Worm (Caenorhabditis elegans): ENCODE measurements around the gene arl-1.

DNA sequence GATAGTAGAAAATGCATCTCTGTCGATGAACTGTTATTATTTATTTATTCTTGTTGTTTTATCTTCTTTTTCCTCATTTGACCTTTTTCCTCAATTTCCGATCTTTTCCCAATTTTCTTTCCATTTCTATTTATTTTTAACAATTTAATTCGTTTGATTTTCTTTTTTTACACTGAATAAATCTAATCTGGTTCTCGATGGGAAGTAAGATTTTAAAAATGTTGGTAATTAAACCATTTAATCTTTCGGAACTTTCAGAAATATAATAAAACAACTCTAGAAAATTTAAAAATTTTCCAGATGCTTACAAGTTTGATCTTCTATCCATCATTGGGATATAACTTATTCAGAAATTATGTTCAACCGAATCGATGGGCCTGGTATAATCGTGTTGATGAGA is 24.7 kb downstream of the arl-1 start, which contains the start of gene F28C6.8:
- no peak for TF ChIP-seq elt-1 (tag; optimal IDR thresholded peaks at IDR 0.05)
- TF ChIP-seq skn-1 (tag; optimal IDR thresholded peaks at IDR 0.05): no peak
- TF ChIP-seq pqm-1 (tag; optimal IDR thresholded peaks at IDR 0.05): no peak
- no peak for TF ChIP-seq nfya-1 (tag; optimal IDR thresholded peaks at IDR 0.05; ENCODE audit: insufficient read depth)
- no peak for TF ChIP-seq elt-2 (tag; optimal IDR thresholded peaks at IDR 0.05)
- TF ChIP-seq ceh-9 (tag; optimal IDR thresholded peaks at IDR 0.05): no peak
